Worm (Caenorhabditis elegans) whole organism, L3 larva: Measurements from ENCODE around the gene Y39B6A.9.
"Not testable (repeated sequence)": the region's sequence is repeated elsewhere in the genome, so short reads cannot be mapped to it uniquely, and the experiment has no call there.

Source experiments
- aly-2 ChIP-seq: fragments of 150-350 bp; optimal IDR thresholded peaks from 2 replicates; lab custom pipeline; 2014; ENCODE audit warnings: missing biosample characterization, missing genetic modification characterization
- ama-1 ChIP-seq: fragments of 150-350 bp; optimal IDR thresholded peaks from 2 replicates; lab custom pipeline; 2018
- ceh-9 ChIP-seq: sonication (generic microtip); optimal IDR thresholded peaks from 2 replicates; lab custom pipeline; 2018; ENCODE audit warnings: missing biosample characterization, missing genetic modification characterization
- egl-27 ChIP-seq: sonication (generic microtip); optimal IDR thresholded peaks from 4 replicates; lab custom pipeline; 2017; ENCODE audit warnings: missing biosample characterization, missing genetic modification reagents, missing genetic modification characterization
- elt-3 ChIP-seq, 3 experiments: fragments of 150-350 bp in 1 of 3; sonication (generic microtip) in 2 of 3; optimal IDR thresholded peaks; 2 replicates in 2 of 3; 4 replicates in 1 of 3; lab custom pipeline; 2014 to 2017; ENCODE audit warnings: missing biosample characterization in 3 of 3, missing genetic modification characterization in 3 of 3
- fkh-10 ChIP-seq: sonication (generic microtip); optimal IDR thresholded peaks from 2 replicates; lab custom pipeline; 2017; ENCODE audit warnings: missing biosample characterization, missing genetic modification reagents, missing genetic modification characterization
- lin-15B ChIP-seq: fragments of 150-350 bp; optimal IDR thresholded peaks from 2 replicates; lab custom pipeline; 2014; ENCODE audit warnings: missing biosample characterization, missing genetic modification characterization
- nhr-12 ChIP-seq: fragments of 150-350 bp; optimal IDR thresholded peaks from 2 replicates; lab custom pipeline; 2014; ENCODE audit warnings: missing biosample characterization, missing genetic modification characterization
- nhr-25 ChIP-seq: sonication (generic microtip); optimal IDR thresholded peaks from 2 replicates; lab custom pipeline; 2017; ENCODE audit warnings: missing biosample characterization, missing genetic modification characterization
- nhr-76 ChIP-seq: fragments of 150-350 bp; sonication (generic microtip); optimal IDR thresholded peaks from 5 replicates; lab custom pipeline; 2014; ENCODE audit warnings: missing biosample characterization, missing genetic modification characterization
- skn-1 ChIP-seq: fragments of 150-350 bp; optimal IDR thresholded peaks from 2 replicates; lab custom pipeline; 2014; ENCODE audit warnings: missing biosample characterization, missing genetic modification characterization
- snpc-4 ChIP-seq: fragments of 150-350 bp; optimal IDR thresholded peaks from 2 replicates; lab custom pipeline; 2014; ENCODE audit warnings: missing biosample characterization, missing genetic modification characterization

ce11 chrV:19112590-19112989, 23.7 kb upstream of the Y39B6A.9 start:
- not testable (repeated sequence) for TF ChIP-seq lin-15B; ceh-9; elt-3 (tag; optimal IDR thresholded peaks at IDR 0.05; lab: Kevin White, UChicago); snpc-4 (tag; lab: Kevin White, UChicago); nhr-25 (tag; lab: Kevin White, UChicago); skn-1 (tag; lab: Kevin White, UChicago); nhr-12 (tag; lab: Kevin White, UChicago); aly-2 (tag; lab: Kevin White, UChicago); nhr-76 (tag; lab: Kevin White, UChicago); egl-27 (tag; lab: Kevin White, UChicago); fkh-10 (GFP tag; lab: Kevin White, UChicago); ama-1 (lab: Kevin White, UChicago)
